Worm (Caenorhabditis elegans): ENCODE results near the gene bgnt-1.5.
A peak's percentile ranks its signal among the peaks of the same experiment; 100 is the strongest.

The bgnt-1.5 gene

ce11 chrX:13251354-13251843, 19.2 kb upstream of the bgnt-1.5 start (continued):
- TF ChIP-seq elt-4 (tag; optimal IDR thresholded peaks at IDR 0.05), result no peak
- no peak for TF ChIP-seq Y22D7AL.16 (tag; optimal IDR thresholded peaks at IDR 0.05)
- peak; percentile 7 for TF ChIP-seq ets-4 (tag; optimal IDR thresholded peaks at IDR 0.05)
- no peak for TF ChIP-seq ceh-30 (tag; optimal IDR thresholded peaks at IDR 0.05)
- no peak for TF ChIP-seq nhr-232 (tag; optimal IDR thresholded peaks at IDR 0.05)
- peak; percentile 94 for TF ChIP-seq hlh-30 (tag; optimal IDR thresholded peaks at IDR 0.05; ENCODE audit: insufficient read depth)
- TF ChIP-seq nfya-1 (tag; optimal IDR thresholded peaks at IDR 0.05), result peak; percentile 70
- TF ChIP-seq dve-1 (tag; optimal IDR thresholded peaks at IDR 0.05), result peak; percentile 10
- TF ChIP-seq madf-2 (tag; optimal IDR thresholded peaks at IDR 0.05), result no peak
- no peak for TF ChIP-seq hlh-15 (tag; optimal IDR thresholded peaks at IDR 0.05)
- TF ChIP-seq pha-2 (tag; optimal IDR thresholded peaks at IDR 0.05), result no peak
- no peak for TF ChIP-seq ahr-1 (tag; optimal IDR thresholded peaks at IDR 0.05)
- no peak for TF ChIP-seq ceh-14 (tag; optimal IDR thresholded peaks at IDR 0.05)
- no peak for TF ChIP-seq ztf-16 (tag; optimal IDR thresholded peaks at IDR 0.05)
- peak; percentile 14 for TF ChIP-seq ceh-2 (tag; optimal IDR thresholded peaks at IDR 0.05)
- peak; percentile 12 for TF ChIP-seq ref-2 (tag; optimal IDR thresholded peaks at IDR 0.05)
- TF ChIP-seq tbx-2 (tag; optimal IDR thresholded peaks at IDR 0.05), result peak; percentile 69
- TF ChIP-seq ceh-22 (tag; optimal IDR thresholded peaks at IDR 0.05), result no peak
- no peak for TF ChIP-seq lin-11 (tag; optimal IDR thresholded peaks at IDR 0.05)
- no peak for TF ChIP-seq K02D7.2 (tag; optimal IDR thresholded peaks at IDR 0.05)
- TF ChIP-seq C38D4.7 (GFP tag; optimal IDR thresholded peaks at IDR 0.05), result no peak
- peak; percentile 16 for TF ChIP-seq ceh-19 (GFP tag; optimal IDR thresholded peaks at IDR 0.05)
- TF ChIP-seq ceh-45 (GFP tag; IDR thresholded peaks at IDR 0.05), result no peak
- TF ChIP-seq ceh-18 (tag; optimal IDR thresholded peaks at IDR 0.05), result peak; percentile 50
- TF ChIP-seq ceh-31 (tag; optimal IDR thresholded peaks at IDR 0.05), result peak; percentile 88
- TF ChIP-seq pat-9 (tag; optimal IDR thresholded peaks at IDR 0.05), result no peak
- no peak for TF ChIP-seq pha-4 (tag; optimal IDR thresholded peaks at IDR 0.05)
- no peak for TF ChIP-seq ama-1 (optimal IDR thresholded peaks at IDR 0.05)
- peak; percentile 61 for TF ChIP-seq ceh-34 (tag; optimal IDR thresholded peaks at IDR 0.05)
- peak; percentile 9 for TF ChIP-seq F13H6.1 (tag; optimal IDR thresholded peaks at IDR 0.05)

DNA sequence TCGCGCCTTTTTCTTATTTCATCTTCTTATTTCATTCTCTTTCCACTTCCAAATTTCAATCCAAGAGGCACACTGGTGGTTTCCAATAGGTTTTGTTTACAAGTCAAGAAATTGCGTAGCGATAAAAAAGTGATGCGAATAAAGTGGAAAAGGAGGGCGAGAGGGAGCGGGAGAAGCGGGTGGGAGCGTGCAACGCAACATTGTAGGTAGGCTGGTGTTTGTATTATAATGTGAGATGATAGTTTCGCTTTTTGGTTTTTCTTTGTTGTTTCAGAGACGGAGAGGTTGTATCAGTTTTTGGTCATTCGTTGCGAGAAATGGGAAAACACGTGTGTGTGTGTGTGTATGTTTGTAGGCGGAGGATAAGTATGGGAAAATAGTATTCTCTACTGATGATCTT, 18.0 kb upstream of the bgnt-1.5 start:
- TF ChIP-seq unc-3 (GFP tag; conservative IDR thresholded peaks at IDR 0.05) (no peak), unc-3 (tag; optimal IDR thresholded peaks at IDR 0.05) (no peak), ceh-9 (tag; optimal IDR thresholded peaks at IDR 0.05) (no peak), fax-1 (tag; optimal IDR thresholded peaks at IDR 0.05) (no peak), hlh-8 (tag; optimal IDR thresholded peaks at IDR 0.05) (no peak), gmeb-2 (tag; optimal IDR thresholded peaks at IDR 0.05) (no peak), nfya-1 (tag; optimal IDR thresholded peaks at IDR 0.05) (no peak), ceh-14 (tag; optimal IDR thresholded peaks at IDR 0.05) (no peak), eyg-1 (tag; optimal IDR thresholded peaks at IDR 0.05) (no peak)

DNA sequence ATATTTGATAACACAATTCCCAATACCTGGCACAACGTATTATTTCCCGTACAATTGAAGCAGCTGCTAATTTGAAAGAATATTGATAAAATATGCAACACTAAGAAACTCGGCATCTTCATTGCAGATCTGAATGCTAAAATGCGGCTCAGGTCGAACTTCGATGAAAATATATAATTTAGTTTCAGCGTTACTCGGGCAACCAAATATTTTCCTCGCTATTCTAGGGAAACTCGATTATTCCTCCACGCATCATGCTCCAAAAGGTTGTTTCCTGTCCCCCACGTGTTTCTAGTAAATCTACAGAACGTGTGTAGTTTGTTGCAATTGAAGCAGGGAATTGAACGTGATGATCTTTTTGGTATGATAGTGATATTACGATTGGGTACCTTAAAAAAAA, 16.9 kb upstream of the bgnt-1.5 start:
- TF ChIP-seq odd-2 (tag; optimal IDR thresholded peaks at IDR 0.05) (no peak), npax-4 (tag; optimal IDR thresholded peaks at IDR 0.05) (no peak), gmeb-2 (tag; optimal IDR thresholded peaks at IDR 0.05) (no peak), F13H6.1 (tag; optimal IDR thresholded peaks at IDR 0.05) (no peak), dve-1 (tag; optimal IDR thresholded peaks at IDR 0.05) (no peak), C38D4.7 (GFP tag; optimal IDR thresholded peaks at IDR 0.05) (no peak), hlh-6 (tag; optimal IDR thresholded peaks at IDR 0.05) (no peak), ceh-19 (GFP tag; optimal IDR thresholded peaks at IDR 0.05) (no peak), syd-9 (tag; optimal IDR thresholded peaks at IDR 0.05) (no peak), nhr-232 (tag; optimal IDR thresholded peaks at IDR 0.05) (no peak), hlh-30 (tag; optimal IDR thresholded peaks at IDR 0.05; ENCODE audit: insufficient read depth) (no peak), unc-55 (GFP tag; optimal IDR thresholded peaks at IDR 0.05) (no peak), lim-6 (tag; optimal IDR thresholded peaks at IDR 0.05) (no peak), rnt-1 (tag; optimal IDR thresholded peaks at IDR 0.05) (no peak)

Measured in whole organism, late embryonic.